Fruit fly (Drosophila melanogaster) whole organism, embryonic: ENCODE results near the gene CG5608.
A peak's percentile ranks its signal among the peaks of the same experiment; 100 is the strongest.

Experiments used
- CG10274 ChIP-seq: fragments of 200-800 bp; sonication (Bioruptor generic); optimal IDR thresholded peaks from 3 replicates; lab custom pipeline; 2017; ENCODE audit warnings: missing biosample characterization, mild to moderate bottlenecking, missing genetic modification characterization
- CG10654 ChIP-seq: fragments of 200-800 bp; sonication (Bioruptor generic); optimal IDR thresholded peaks from 2 replicates; lab custom pipeline; 2016; ENCODE audit warnings: missing biosample characterization, missing genetic modification characterization
- CG12299 ChIP-seq: fragments of 200-800 bp; sonication (Bioruptor generic); optimal IDR thresholded peaks from 2 replicates; lab custom pipeline; 2018; ENCODE audit warnings: missing biosample characterization, mild to moderate bottlenecking, missing genetic modification characterization
- CG12744 ChIP-seq: fragments of 200-800 bp; sonication (Bioruptor generic); optimal IDR thresholded peaks from 2 replicates; lab custom pipeline; 2016; ENCODE audit warnings: missing biosample characterization, missing genetic modification characterization
- CG13624 ChIP-seq: fragments of 200-800 bp; sonication (Bioruptor generic); optimal IDR thresholded peaks from 2 replicates; lab custom pipeline; 2016; ENCODE audit warnings: missing biosample characterization, missing genetic modification characterization
- CG13894 ChIP-seq: fragments of 200-800 bp; sonication (Bioruptor generic); optimal IDR thresholded peaks from 3 replicates; lab custom pipeline; 2018; ENCODE audit warnings: missing biosample characterization, mild to moderate bottlenecking, missing genetic modification characterization, moderate library complexity
- CG14050 ChIP-seq: fragments of 200-800 bp; sonication (Bioruptor generic); IDR thresholded peaks from 3 replicates; pipeline ENCODE4 v1.3.6; 2022; ENCODE audit warnings: missing biosample characterization, missing genetic modification characterization
- CG14441 ChIP-seq: fragments of 200-800 bp; sonication (Bioruptor generic); IDR thresholded peaks from 2 replicates; pipeline ENCODE4 v1.3.6; 2022; ENCODE audit warnings: missing biosample characterization, missing genetic modification characterization
- CG16815 ChIP-seq: fragments of 200-800 bp; sonication (Bioruptor generic); optimal IDR thresholded peaks from 3 replicates; lab custom pipeline; 2017; ENCODE audit warnings: missing biosample characterization, mild to moderate bottlenecking, missing genetic modification characterization
- CG16863 ChIP-seq: fragments of 200-800 bp; sonication (Bioruptor generic); optimal IDR thresholded peaks from 3 replicates; lab custom pipeline; 2016; ENCODE audit warnings: missing biosample characterization, missing genetic modification characterization
- CG17802 ChIP-seq: fragments of 200-800 bp; sonication (Bioruptor generic); optimal IDR thresholded peaks from 2 replicates; lab custom pipeline; 2018; ENCODE audit warnings: missing biosample characterization, mild to moderate bottlenecking, missing genetic modification characterization, moderate library complexity
- CG17829 ChIP-seq: fragments of 200-800 bp; optimal IDR thresholded peaks from 2 replicates; lab custom pipeline; 2019; ENCODE audit warnings: missing biosample characterization, mild to moderate bottlenecking, missing genetic modification characterization, moderate library complexity
- CG1832 ChIP-seq: fragments of 200-800 bp; sonication (Bioruptor generic); optimal IDR thresholded peaks from 2 replicates; lab custom pipeline; 2017; ENCODE audit warnings: missing biosample characterization, mild to moderate bottlenecking, missing genetic modification characterization, inconsistent platforms
- CG18476 ChIP-seq: fragments of 200-800 bp; sonication (Bioruptor generic); optimal IDR thresholded peaks from 2 replicates; lab custom pipeline; 2016; ENCODE audit warnings: missing biosample characterization, mild to moderate bottlenecking, missing genetic modification characterization
- CG18599 ChIP-seq: fragments of 200-800 bp; sonication (Bioruptor generic); optimal IDR thresholded peaks from 3 replicates; lab custom pipeline; 2017; ENCODE audit warnings: missing biosample characterization, missing genetic modification characterization, mild to moderate bottlenecking, moderate library complexity, missing genetic modification reagents
- CG18764 ChIP-seq: fragments of 200-800 bp; sonication (Bioruptor generic); optimal IDR thresholded peaks from 3 replicates; lab custom pipeline; 2016; ENCODE audit warnings: missing biosample characterization, missing genetic modification characterization
- CG2875 ChIP-seq: fragments of 200-800 bp; sonication (Bioruptor generic); optimal IDR thresholded peaks from 2 replicates; lab custom pipeline; 2017; ENCODE audit warnings: missing biosample characterization, mild to moderate bottlenecking, missing genetic modification characterization, missing genetic modification reagents
- CG3065 ChIP-seq: fragments of 200-800 bp; sonication (Bioruptor generic); optimal IDR thresholded peaks from 2 replicates; lab custom pipeline; 2016; ENCODE audit warnings: missing biosample characterization, missing genetic modification characterization
- CG32532 ChIP-seq: fragments of 200-800 bp; sonication (Bioruptor generic); IDR thresholded peaks from 2 replicates; pipeline ENCODE4 v1.3.6; 2022; ENCODE audit warnings: missing biosample characterization, missing genetic modification characterization
- CG4707 ChIP-seq: fragments of 200-800 bp; sonication (Bioruptor generic); optimal IDR thresholded peaks from 2 replicates; lab custom pipeline; 2018; ENCODE audit warnings: missing biosample characterization, mild to moderate bottlenecking, missing genetic modification characterization, moderate library complexity
- CG6175 ChIP-seq: fragments of 200-800 bp; sonication (Bioruptor generic); IDR thresholded peaks from 3 replicates; pipeline ENCODE4 v1.3.6; 2022; ENCODE audit warnings: missing biosample characterization, missing genetic modification characterization
- CG6683 ChIP-seq: fragments of 200-800 bp; sonication (Bioruptor generic); optimal IDR thresholded peaks from 2 replicates; lab custom pipeline; 2017; ENCODE audit warnings: missing biosample characterization, mild to moderate bottlenecking, missing genetic modification characterization, missing genetic modification reagents
- CG6813 ChIP-seq: fragments of 200-800 bp; sonication (Bioruptor generic); optimal IDR thresholded peaks from 2 replicates; lab custom pipeline; 2017; ENCODE audit warnings: missing biosample characterization, missing genetic modification characterization, mild to moderate bottlenecking, moderate library complexity, missing genetic modification reagents
- CG7745 ChIP-seq: fragments of 200-800 bp; sonication (Bioruptor generic); optimal IDR thresholded peaks from 2 replicates; lab custom pipeline; 2018; ENCODE audit warnings: missing biosample characterization, mild to moderate bottlenecking, missing genetic modification characterization, moderate library complexity
- CG8089 ChIP-seq: fragments of 200-800 bp; sonication (Bioruptor generic); optimal IDR thresholded peaks from 3 replicates; lab custom pipeline; 2016; ENCODE audit warnings: missing biosample characterization, missing genetic modification characterization
- CG8765 ChIP-seq: fragments of 200-800 bp; sonication (Bioruptor generic); IDR thresholded peaks from 2 replicates; pipeline ENCODE4 v1.3.6; 2022; ENCODE audit warnings: missing biosample characterization, missing genetic modification characterization
- Dad ChIP-seq: fragments of 200-800 bp; sonication (Bioruptor generic); optimal IDR thresholded peaks from 3 replicates; lab custom pipeline; 2016; ENCODE audit warnings: missing biosample characterization, missing genetic modification characterization
- Dbx ChIP-seq: fragments of 200-800 bp; sonication (Bioruptor generic); IDR thresholded peaks from 3 replicates; pipeline ENCODE4 v1.3.6; 2022; ENCODE audit warnings: missing biosample characterization, missing genetic modification characterization
- Elba2 ChIP-seq: fragments of 200-800 bp; sonication (Bioruptor generic); optimal IDR thresholded peaks from 3 replicates; lab custom pipeline; 2016; ENCODE audit warnings: missing biosample characterization, missing genetic modification characterization
- GATAe ChIP-seq: fragments of 200-800 bp; sonication (Bioruptor generic); conservative IDR thresholded peaks from 2 replicates; pipeline ENCODE4 v1.3.6; 2022; ENCODE audit warnings: missing biosample characterization, missing genetic modification characterization
- HLHmδ ChIP-seq: fragments of 200-800 bp; sonication (Bioruptor generic); optimal IDR thresholded peaks from 2 replicates; lab custom pipeline; 2018; ENCODE audit warnings: missing biosample characterization, mild to moderate bottlenecking, missing genetic modification characterization, moderate library complexity
- Hey ChIP-seq: fragments of 200-800 bp; sonication (Bioruptor generic); optimal IDR thresholded peaks from 3 replicates; lab custom pipeline; 2018; ENCODE audit warnings: missing biosample characterization, mild to moderate bottlenecking, missing genetic modification characterization
- Hr39 ChIP-seq: fragments of >200 bp; optimal IDR thresholded peaks from 2 replicates; lab custom pipeline; 2017
- Mad ChIP-seq: fragments of 200-800 bp; sonication (Bioruptor generic); optimal IDR thresholded peaks from 2 replicates; lab custom pipeline; 2016; ENCODE audit warnings: missing biosample characterization, missing genetic modification characterization
- Meics ChIP-seq: fragments of 200-800 bp; sonication (Bioruptor generic); optimal IDR thresholded peaks from 2 replicates; lab custom pipeline; 2017; ENCODE audit warnings: missing biosample characterization, mild to moderate bottlenecking, missing genetic modification characterization
- Opbp ChIP-seq: fragments of 200-800 bp; sonication (Bioruptor generic); IDR thresholded peaks from 3 replicates; pipeline ENCODE4 v1.3.6; 2022; ENCODE audit warnings: missing biosample characterization, missing genetic modification characterization; ENCODE audit not compliant: partially characterized antibody
- Side ChIP-seq: fragments of 200-800 bp; sonication (Bioruptor generic); optimal IDR thresholded peaks from 2 replicates; lab custom pipeline; 2016; ENCODE audit warnings: missing biosample characterization, missing genetic modification characterization
- Sry-δ ChIP-seq: fragments of 200-800 bp; sonication (Bioruptor generic); optimal IDR thresholded peaks from 2 replicates; lab custom pipeline; 2016; ENCODE audit warnings: missing biosample characterization, missing genetic modification characterization
- aop ChIP-seq: fragments of 200-800 bp; sonication (Bioruptor generic); IDR thresholded peaks from 2 replicates; pipeline ENCODE4 v1.3.6; 2022; ENCODE audit warnings: missing biosample characterization, missing genetic modification characterization
- dmrt11E ChIP-seq: fragments of 200-800 bp; sonication (Bioruptor generic); optimal IDR thresholded peaks from 3 replicates; lab custom pipeline; 2018; ENCODE audit warnings: missing biosample characterization, mild to moderate bottlenecking, missing genetic modification characterization, moderate library complexity
- ftz-f1 ChIP-seq: fragments of 200-800 bp; sonication (Bioruptor generic); optimal IDR thresholded peaks from 2 replicates; lab custom pipeline; 2016; ENCODE audit warnings: missing biosample characterization, missing genetic modification characterization
- ham ChIP-seq: fragments of 200-800 bp; sonication (Bioruptor generic); IDR thresholded peaks from 2 replicates; pipeline ENCODE4 v1.3.6; 2022; ENCODE audit warnings: missing biosample characterization, missing genetic modification characterization
- inv ChIP-seq: fragments of 200-800 bp; sonication (Bioruptor generic); IDR thresholded peaks from 2 replicates; pipeline ENCODE4 v1.3.6; 2022; ENCODE audit warnings: missing biosample characterization, missing genetic modification characterization; ENCODE audit not compliant: partially characterized antibody
- kah ChIP-seq: fragments of 200-800 bp; sonication (Bioruptor generic); optimal IDR thresholded peaks from 2 replicates; lab custom pipeline; 2018; ENCODE audit warnings: missing biosample characterization, mild to moderate bottlenecking, missing genetic modification characterization
- luna ChIP-seq: fragments of 200-800 bp; sonication (Bioruptor generic); optimal IDR thresholded peaks from 2 replicates; lab custom pipeline; 2016; ENCODE audit warnings: missing biosample characterization, missing genetic modification characterization
- mld ChIP-seq: fragments of 200-800 bp; sonication (Bioruptor generic); IDR thresholded peaks from 3 replicates; pipeline ENCODE4 v1.3.6; 2022; ENCODE audit warnings: missing biosample characterization, missing genetic modification characterization; ENCODE audit not compliant: partially characterized antibody
- nom ChIP-seq: fragments of 200-800 bp; sonication (Bioruptor generic); optimal IDR thresholded peaks from 2 replicates; lab custom pipeline; 2017; ENCODE audit warnings: missing biosample characterization, missing genetic modification characterization, mild to moderate bottlenecking, moderate library complexity, missing genetic modification reagents
- org-1 ChIP-seq: fragments of 200-800 bp; sonication (Bioruptor generic); optimal IDR thresholded peaks from 2 replicates; lab custom pipeline; 2017; ENCODE audit warnings: missing biosample characterization, missing genetic modification characterization
- otp ChIP-seq: fragments of 200-800 bp; sonication (Bioruptor generic); IDR thresholded peaks from 3 replicates; pipeline ENCODE4, ENCODE4 v1.3.6; 2022; ENCODE audit warnings: missing biosample characterization, missing genetic modification characterization
- scrt ChIP-seq: fragments of 200-800 bp; sonication (Bioruptor generic); optimal IDR thresholded peaks from 2 replicates; lab custom pipeline; 2018; ENCODE audit warnings: missing biosample characterization, mild to moderate bottlenecking, missing genetic modification characterization, moderate library complexity
- unpg ChIP-seq: fragments of 200-800 bp; sonication (Bioruptor generic); optimal IDR thresholded peaks from 3 replicates; lab custom pipeline; 2018; ENCODE audit warnings: missing biosample characterization, mild to moderate bottlenecking, missing genetic modification characterization, moderate library complexity

Gene CG5608

dm6 chr3R:12433764-12434163, 31.3 kb downstream of the CG5608 start, which contains the start of the genes Aos1 and Srlp (continued):
- no peak for TF ChIP-seq CG10274
- TF ChIP-seq CG1832: no peak
- TF ChIP-seq CG12299 (tag; lab: Kevin White, UChicago): peak; percentile 20
- peak; percentile 3 for TF ChIP-seq CG6683 (GFP tag; lab: Kevin White, UChicago)
- TF ChIP-seq ftz-f1 (GFP tag; lab: Kevin White, UChicago): no peak
- no peak for TF ChIP-seq CG16815 (GFP tag; lab: Kevin White, UChicago)
- TF ChIP-seq CG32532: peak; percentile 47; the same call in 1 of the 2 replicates
- TF ChIP-seq Mad (GFP tag; lab: Kevin White, UChicago): no peak
- TF ChIP-seq Hr39: no peak
- TF ChIP-seq CG13894 (tag; lab: Kevin White, UChicago): peak; percentile 63
- TF ChIP-seq org-1 (GFP tag; lab: Kevin White, UChicago): no peak
- TF ChIP-seq CG18599 (GFP tag; lab: Kevin White, UChicago): no peak
- no peak for TF ChIP-seq CG12744 (GFP tag; lab: Kevin White, UChicago)
- no peak for TF ChIP-seq aop (GFP tag; lab: Robert Waterston, UW)
- no peak for TF ChIP-seq inv (GFP tag; lab: Robert Waterston, UW)
- TF ChIP-seq CG4707: no peak
- TF ChIP-seq CG3065 (GFP tag; lab: Kevin White, UChicago): no peak
- TF ChIP-seq CG17802: no peak
- peak; percentile 27 for TF ChIP-seq kah
- no peak for TF ChIP-seq Side (GFP tag; lab: Kevin White, UChicago)
- TF ChIP-seq Sry-δ (GFP tag; lab: Kevin White, UChicago): no peak
- no peak for TF ChIP-seq otp
- no peak for TF ChIP-seq Hey (tag; lab: Kevin White, UChicago)
- TF ChIP-seq CG18764 (GFP tag; lab: Kevin White, UChicago): peak; percentile 20
- no peak for TF ChIP-seq CG8765 (GFP tag; lab: Robert Waterston, UW)
- TF ChIP-seq HLHmδ (GFP tag; lab: Kevin White, UChicago): no peak
- peak; percentile 58 for TF ChIP-seq unpg (GFP tag; lab: Kevin White, UChicago)
- no peak for TF ChIP-seq CG13624
- no peak for TF ChIP-seq CG8089 (GFP tag; lab: Kevin White, UChicago)
- TF ChIP-seq Elba2 (GFP tag; lab: Kevin White, UChicago): peak; percentile 37
- TF ChIP-seq GATAe (GFP tag; lab: Robert Waterston, UW): no peak
- no peak for TF ChIP-seq CG7745
- TF ChIP-seq CG16863 (GFP tag; lab: Kevin White, UChicago): no peak
- TF ChIP-seq CG17829 (tag; lab: Kevin White, UChicago): peak; percentile 66
- TF ChIP-seq scrt: no peak
- TF ChIP-seq nom (GFP tag; lab: Kevin White, UChicago): peak; percentile 43
- no peak for TF ChIP-seq CG14441 (GFP tag; lab: Robert Waterston, UW)
- no peak for TF ChIP-seq CG2875 (GFP tag; lab: Kevin White, UChicago)
- peak; percentile 24 for TF ChIP-seq CG10654 (GFP tag; lab: Kevin White, UChicago)
- TF ChIP-seq ham (GFP tag; lab: Robert Waterston, UW): no peak
- no peak for TF ChIP-seq Meics
- no peak for TF ChIP-seq mld (GFP tag; lab: Robert Waterston, UW)
- no peak for TF ChIP-seq CG6813 (GFP tag; lab: Kevin White, UChicago)
- 0 out of 3 replicates have a peak, but pooled peaks have one; percentile 44 for TF ChIP-seq Dbx (GFP tag; lab: Robert Waterston, UW)
- no peak for TF ChIP-seq CG6175 (GFP tag; lab: Robert Waterston, UW)
- peak; percentile 51 for TF ChIP-seq dmrt11E
- TF ChIP-seq Opbp: no peak
- no peak for TF ChIP-seq Dad
- TF ChIP-seq luna (GFP tag; lab: Kevin White, UChicago): no peak
- TF ChIP-seq CG14050 (GFP tag; lab: Robert Waterston, UW): no peak
- TF ChIP-seq CG18476: no peak
